Fruit fly (Drosophila melanogaster) S2 (cell line): ENCODE results near the gene CG31075.

Experiments used
- CG8478 ChIP-seq: fragments of >200 bp; optimal IDR thresholded peaks from 2 replicates; lab custom pipeline; 2018
- CTCF ChIP-seq, 2 experiments: fragments of >200 bp; optimal IDR thresholded peaks; 2 replicates each; lab custom pipeline; 2018

CG31075 gene

dm6 chr3R:26988412-26988981 lies at the start of gene CG31075:
Gene CG31075, minus strand, starts transcription at chr3R:26988517.
- TF ChIP-seq CTCF (optimal IDR thresholded peaks at IDR 0.05; lab: Kevin White, UChicago) (peak in 1 of 2 experiments; percentile 12), CG8478 (lab: Kevin White, UChicago) (no peak)

dm6 chr3R:27033935-27034334 lies 45.6 kb upstream of the CG31075 start:
- TF ChIP-seq CTCF (optimal IDR thresholded peaks at IDR 0.05; lab: Kevin White, UChicago) (no peak), CG8478 (lab: Kevin White, UChicago) (no peak)

dm6 chr3R:27026009-27026408 lies 37.7 kb upstream of the CG31075 start, which contains the start of gene CG6271:
Gene CG6271, minus strand, starts transcription at chr3R:27026109.
- TF ChIP-seq CG8478 (lab: Kevin White, UChicago): no peak
- no peak for TF ChIP-seq CTCF (optimal IDR thresholded peaks at IDR 0.05; lab: Kevin White, UChicago)

dm6 chr3R:27023117-27023516 lies 34.8 kb upstream of the CG31075 start, which contains the start of gene CG6277:
Gene CG6277, minus strand, starts transcription at chr3R:27023217.
- no peak for TF ChIP-seq CG8478 (lab: Kevin White, UChicago)
- TF ChIP-seq CTCF (optimal IDR thresholded peaks at IDR 0.05; lab: Kevin White, UChicago): no peak

- no peak for TF ChIP-seq CTCF (optimal IDR thresholded peaks at IDR 0.05; lab: Kevin White, UChicago)
These were observed 33.0 kb upstream of the CG31075 start, which contains the start of gene CG6283 for dm6 chr3R:27021278-27021677. Gene CG6283, minus strand, starts transcription at chr3R:27021378.

- no peak for TF ChIP-seq CG8478 (lab: Kevin White, UChicago)
- TF ChIP-seq CTCF (optimal IDR thresholded peaks at IDR 0.05; lab: Kevin White, UChicago): no peak
These were observed 31.4 kb upstream of the CG31075 start, which contains the start of gene CG17191 for dm6 chr3R:27019701-27020172. Gene CG17191, minus strand, starts transcription at chr3R:27019751.

- no peak for TF ChIP-seq CTCF (optimal IDR thresholded peaks at IDR 0.05; lab: Kevin White, UChicago)
- TF ChIP-seq CG8478 (lab: Kevin White, UChicago): no peak
These were observed 29.9 kb upstream of the CG31075 start, which contains the start of gene CG17192 for dm6 chr3R:27018187-27018586. Gene CG17192, minus strand, starts transcription at chr3R:27018287.

- TF ChIP-seq CG8478 (lab: Kevin White, UChicago): no peak
- TF ChIP-seq CTCF (optimal IDR thresholded peaks at IDR 0.05; lab: Kevin White, UChicago): no peak
These were observed 18.7 kb upstream of the CG31075 start, which contains the start of gene CG6295 for dm6 chr3R:27007022-27007421. Gene CG6295, minus strand, starts transcription at chr3R:27007055.

dm6 chr3R:27005338-27005737 lies 17.0 kb upstream of the CG31075 start, which contains the start of gene CG6296:
Gene CG6296, minus strand, starts transcription at chr3R:27005469.
- no peak for TF ChIP-seq CG8478 (lab: Kevin White, UChicago)
- no peak for TF ChIP-seq CTCF (optimal IDR thresholded peaks at IDR 0.05; lab: Kevin White, UChicago)

- TF ChIP-seq CG8478 (lab: Kevin White, UChicago) (no peak), CTCF (optimal IDR thresholded peaks at IDR 0.05; lab: Kevin White, UChicago) (no peak)
These were observed 14.5 kb upstream of the CG31075 start for dm6 chr3R:27002787-27003186.

- TF ChIP-seq CG8478 (lab: Kevin White, UChicago): no peak
- no peak for TF ChIP-seq CTCF (optimal IDR thresholded peaks at IDR 0.05; lab: Kevin White, UChicago)
These were observed 11.1 kb upstream of the CG31075 start, which contains the start of gene CG31077 for dm6 chr3R:26999452-26999851. Gene CG31077, plus strand, starts transcription at chr3R:26999752.

dm6 chr3R:26996642-26997041 lies 8.3 kb upstream of the CG31075 start, which contains the start of gene RYa-R:
Gene RYa-R, plus strand, starts transcription at chr3R:26996980.
- TF ChIP-seq CTCF (optimal IDR thresholded peaks at IDR 0.05; lab: Kevin White, UChicago): no peak
- TF ChIP-seq CG8478 (lab: Kevin White, UChicago): no peak

- TF ChIP-seq CTCF (optimal IDR thresholded peaks at IDR 0.05; lab: Kevin White, UChicago): no peak
- no peak for TF ChIP-seq CG8478 (lab: Kevin White, UChicago)
These were observed 6.2 kb upstream of the CG31075 start, which contains the start of gene TwdlC for dm6 chr3R:26994532-26994931. Gene TwdlC, plus strand, starts transcription at chr3R:26994832.

- TF ChIP-seq CG8478 (lab: Kevin White, UChicago) (no peak), CTCF (optimal IDR thresholded peaks at IDR 0.05; lab: Kevin White, UChicago) (peak; percentile 78 to 81)
These were observed 1.6 kb upstream of the CG31075 start, which contains the start of gene CG31076 for dm6 chr3R:26989802-26990509. Gene CG31076, minus strand, starts transcription at chr3R:26989852.

- TF ChIP-seq CTCF (optimal IDR thresholded peaks at IDR 0.05; lab: Kevin White, UChicago) (no peak), CG8478 (lab: Kevin White, UChicago) (no peak)
These were observed 862 bp downstream of the CG31075 start for dm6 chr3R:26987455-26987854.
